Fruit fly (Drosophila melanogaster): ENCODE data around the gene BomT3.

Gene BomT3

DNA sequence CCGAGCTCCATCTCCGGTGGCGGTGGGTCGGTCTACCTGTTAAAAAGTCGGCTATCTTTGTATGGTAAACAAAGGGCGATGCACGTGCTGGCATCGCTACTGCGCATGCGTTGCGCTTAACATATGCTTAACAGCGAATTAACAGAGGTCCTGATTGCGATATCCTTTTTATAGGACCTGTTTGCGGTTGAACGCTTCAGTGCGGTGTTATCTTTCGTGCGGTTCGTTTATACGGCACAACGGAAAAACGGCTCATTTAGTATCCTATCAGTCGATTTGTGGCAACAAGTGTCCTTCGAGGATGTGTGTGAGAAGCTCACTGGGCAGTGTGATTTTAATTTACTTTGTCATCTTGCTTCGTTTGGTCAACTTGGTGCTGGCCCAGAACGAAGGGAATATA is 6.0 kb downstream of the BomT3 start, which contains the start of gene CG13408:
CG13408 (plus strand) TSS at position 222 of the 400 bp plus-strand sequence.
- no peak for TF ChIP-seq CG17801 (GFP tag; optimal IDR thresholded peaks at IDR 0.05; ENCODE audit: partially characterized antibody)

DNA sequence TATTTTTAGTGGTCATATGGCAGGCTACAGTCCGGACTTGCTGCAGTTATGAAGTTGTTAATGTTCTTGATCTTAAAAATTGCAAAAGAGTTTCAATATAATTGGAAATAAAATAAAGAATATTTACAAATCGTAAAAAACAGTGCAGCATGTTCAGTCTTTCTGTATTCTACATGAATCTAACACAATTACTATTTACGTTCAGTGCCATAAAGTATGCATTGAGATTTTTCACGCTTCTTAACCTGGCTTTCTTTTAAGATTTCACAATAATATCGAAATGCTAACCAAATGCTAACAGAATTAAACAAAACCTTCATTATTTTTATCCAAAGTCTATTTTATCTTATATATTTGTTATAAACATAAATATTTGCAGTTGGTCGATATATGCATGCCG is 13.6 kb downstream of the BomT3 start:
- TF ChIP-seq CG17801 (GFP tag; optimal IDR thresholded peaks at IDR 0.05; ENCODE audit: partially characterized antibody), result no peak

dm6 chr3R:22071628-22072027 is 14.6 kb downstream of the BomT3 start:
- TF ChIP-seq CG17801 (GFP tag; optimal IDR thresholded peaks at IDR 0.05; ENCODE audit: partially characterized antibody), result no peak

- no peak for TF ChIP-seq CG17801 (GFP tag; optimal IDR thresholded peaks at IDR 0.05; ENCODE audit: partially characterized antibody)
These were observed 19.0 kb downstream of the BomT3 start for dm6 chr3R:22067235-22067634.

DNA sequence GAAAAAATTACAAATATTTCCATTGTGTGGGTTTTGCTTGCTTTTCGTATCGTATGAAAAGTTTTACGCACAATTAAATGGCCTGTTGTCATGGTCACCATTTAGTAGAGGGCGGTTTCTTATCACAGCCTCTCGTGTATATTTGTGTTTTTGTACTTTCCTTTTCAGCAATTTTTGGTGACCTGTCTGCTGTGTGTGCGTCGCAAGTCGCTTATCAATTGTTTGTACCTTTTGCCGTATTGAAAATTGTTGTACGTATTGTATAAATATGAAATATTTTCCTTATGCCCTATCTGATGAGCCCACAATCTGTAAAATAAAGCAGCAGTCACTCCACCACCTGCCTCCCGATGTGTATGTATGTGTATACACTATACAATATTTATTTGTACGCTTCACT is 19.8 kb downstream of the BomT3 start:
- TF ChIP-seq CG17801 (GFP tag; optimal IDR thresholded peaks at IDR 0.05; ENCODE audit: partially characterized antibody), result no peak

DNA sequence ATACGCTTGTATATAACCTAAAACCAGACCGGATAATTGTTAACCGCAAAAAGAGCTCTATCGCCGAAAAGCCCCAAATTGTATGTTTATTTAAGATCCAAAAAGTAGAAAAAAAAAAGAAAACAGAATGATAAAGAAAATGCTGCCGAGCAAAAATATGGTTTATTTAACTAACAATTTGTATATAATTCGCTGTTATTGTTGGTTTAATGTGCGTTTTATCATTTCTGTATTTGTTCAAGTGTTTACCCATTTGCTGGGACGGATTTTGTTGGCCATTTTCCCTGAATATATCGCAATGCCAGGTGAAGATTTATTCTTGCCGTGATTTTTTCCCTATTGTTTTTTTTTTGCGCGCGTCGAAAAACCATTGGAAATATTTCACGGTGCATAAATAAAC is 29.1 kb downstream of the BomT3 start:
- no peak for TF ChIP-seq CG17801 (GFP tag; optimal IDR thresholded peaks at IDR 0.05; ENCODE audit: partially characterized antibody)

dm6 chr3R:22053740-22054139 is 32.5 kb downstream of the BomT3 start:
- TF ChIP-seq CG17801 (GFP tag; optimal IDR thresholded peaks at IDR 0.05; ENCODE audit: partially characterized antibody), result no peak

- TF ChIP-seq CG17801 (GFP tag; optimal IDR thresholded peaks at IDR 0.05; ENCODE audit: partially characterized antibody), result no peak
These were observed 33.0 kb downstream of the BomT3 start for dm6 chr3R:22053202-22053601.

DNA sequence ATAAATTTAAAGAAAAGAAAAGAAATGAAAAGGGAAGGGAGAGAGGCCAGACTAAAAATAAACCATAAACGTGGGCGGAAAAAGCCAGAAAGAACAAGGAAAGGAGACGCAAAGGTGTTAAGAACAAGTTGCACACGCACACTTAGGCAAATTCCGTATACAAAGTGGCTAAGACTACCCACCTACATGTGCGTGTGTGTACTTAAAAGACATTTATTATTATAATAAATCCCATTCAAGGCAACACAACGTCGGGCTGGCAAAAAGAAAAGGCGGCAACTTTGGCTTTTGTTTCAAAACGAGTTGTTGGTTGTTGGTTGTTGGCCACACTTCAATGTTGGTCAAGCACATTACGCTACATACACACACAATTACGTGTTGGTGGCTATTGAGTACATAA is 34.0 kb downstream of the BomT3 start:
- TF ChIP-seq CG17801 (GFP tag; optimal IDR thresholded peaks at IDR 0.05; ENCODE audit: partially characterized antibody), result no peak

DNA sequence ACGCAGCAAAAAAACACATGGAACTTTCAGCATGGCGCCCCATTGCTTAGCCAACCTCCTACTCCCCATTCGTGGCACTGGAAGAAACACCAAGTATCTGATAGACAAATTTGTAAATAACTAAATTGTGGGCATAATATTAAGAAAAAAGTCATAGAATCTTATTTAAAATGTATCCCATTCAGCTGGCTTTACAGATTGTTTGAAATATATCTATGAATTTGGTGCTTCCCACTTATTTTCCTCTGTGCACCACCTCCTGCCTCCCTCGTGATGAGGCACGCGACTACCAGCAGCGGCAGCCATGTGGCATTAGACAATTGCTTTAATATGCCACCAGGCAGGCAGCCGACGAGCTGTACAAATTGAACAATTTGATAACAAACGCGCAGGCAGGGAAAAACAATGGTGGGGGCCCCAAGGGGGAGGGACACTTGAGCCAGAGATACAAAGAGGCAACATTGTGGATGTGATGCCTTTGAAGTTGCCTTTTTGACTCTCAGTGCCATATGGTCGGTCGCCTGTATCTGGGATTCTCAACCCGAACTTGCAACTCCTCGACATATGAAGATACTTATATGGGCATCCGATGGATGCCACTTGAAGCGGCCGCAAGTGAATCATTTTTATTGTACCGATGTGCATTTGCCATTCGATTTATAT is 36.9 kb downstream of the BomT3 start:
- TF ChIP-seq CG17801 (GFP tag; optimal IDR thresholded peaks at IDR 0.05; ENCODE audit: partially characterized antibody), result no peak

DNA sequence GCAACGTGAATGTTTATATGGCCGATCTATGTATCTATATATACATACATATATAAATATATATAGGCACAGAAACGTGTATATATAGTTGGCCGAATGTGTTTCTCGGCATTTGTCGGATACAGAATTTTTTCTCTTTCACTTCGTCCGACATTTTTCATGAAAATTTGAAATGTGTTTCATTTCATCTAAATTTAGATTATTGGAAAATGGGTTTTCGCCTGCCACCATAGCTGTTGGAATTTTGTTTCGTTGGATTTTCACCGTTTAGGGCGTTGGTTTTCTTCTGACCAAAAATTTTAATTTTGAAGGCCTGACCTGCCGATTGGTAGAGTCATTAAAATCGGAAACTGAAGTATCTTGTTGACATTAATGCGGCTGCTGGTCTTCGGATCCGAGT is 38.8 kb downstream of the BomT3 start:
- TF ChIP-seq CG17801 (GFP tag; optimal IDR thresholded peaks at IDR 0.05; ENCODE audit: partially characterized antibody), result no peak

dm6 chr3R:22046723-22047122 is 39.5 kb downstream of the BomT3 start:
- no peak for TF ChIP-seq CG17801 (GFP tag; optimal IDR thresholded peaks at IDR 0.05; ENCODE audit: partially characterized antibody)

DNA sequence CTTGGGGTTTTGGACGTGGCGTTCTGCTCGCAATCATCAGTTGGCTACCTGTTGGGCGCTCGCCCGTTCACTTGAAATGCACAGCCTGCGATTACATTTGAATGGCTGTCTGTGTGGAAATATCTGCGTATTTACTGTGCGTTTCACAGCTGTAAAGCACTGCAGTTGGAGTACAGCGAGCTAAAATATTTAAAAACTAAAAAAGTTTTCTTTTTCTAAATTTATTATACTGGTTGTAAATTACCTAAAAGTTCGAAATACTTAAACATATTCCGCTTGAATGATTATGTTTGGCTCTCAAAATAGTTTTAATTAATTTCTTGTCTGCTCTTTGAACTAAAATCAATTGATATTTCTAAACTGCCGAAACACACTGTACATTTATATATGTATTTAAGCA is 40.0 kb downstream of the BomT3 start:
- TF ChIP-seq CG17801 (GFP tag; optimal IDR thresholded peaks at IDR 0.05; ENCODE audit: partially characterized antibody), result no peak

dm6 chr3R:22044443-22044970 is 41.7 kb downstream of the BomT3 start:
- TF ChIP-seq CG17801 (GFP tag; optimal IDR thresholded peaks at IDR 0.05; ENCODE audit: partially characterized antibody), result no peak

DNA sequence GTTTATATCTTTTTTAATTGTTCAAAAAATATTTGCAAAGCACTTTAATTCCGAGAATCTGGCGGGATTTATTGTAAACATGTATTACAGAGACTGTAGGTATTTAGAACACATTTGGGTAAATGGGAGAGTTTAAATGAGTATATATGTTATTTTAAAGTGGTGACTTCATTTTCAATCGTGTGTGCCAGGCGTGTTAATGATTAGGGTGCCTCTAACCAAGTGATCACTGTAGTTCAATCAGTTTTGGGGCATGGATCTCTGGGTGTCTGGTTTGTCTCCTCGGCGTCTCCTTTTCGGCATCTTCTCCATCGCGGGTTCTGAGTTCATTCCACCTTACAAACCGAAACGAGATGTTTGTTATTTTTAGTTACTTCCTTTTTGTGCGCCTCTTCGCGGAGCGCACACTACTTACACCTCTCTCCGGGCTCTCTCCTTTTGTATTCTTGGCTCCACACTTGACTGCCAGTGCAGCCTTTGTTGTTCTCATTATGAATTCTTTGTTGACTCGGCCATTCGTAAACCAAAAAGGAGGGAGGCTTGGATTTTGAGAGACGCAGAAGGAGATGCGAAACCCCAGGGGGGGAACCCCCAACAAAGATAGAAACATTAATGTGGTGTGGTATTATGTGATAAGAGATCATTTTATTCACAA is 42.3 kb downstream of the BomT3 start:
- TF ChIP-seq CG17801 (GFP tag; optimal IDR thresholded peaks at IDR 0.05; ENCODE audit: partially characterized antibody), result no peak

DNA sequence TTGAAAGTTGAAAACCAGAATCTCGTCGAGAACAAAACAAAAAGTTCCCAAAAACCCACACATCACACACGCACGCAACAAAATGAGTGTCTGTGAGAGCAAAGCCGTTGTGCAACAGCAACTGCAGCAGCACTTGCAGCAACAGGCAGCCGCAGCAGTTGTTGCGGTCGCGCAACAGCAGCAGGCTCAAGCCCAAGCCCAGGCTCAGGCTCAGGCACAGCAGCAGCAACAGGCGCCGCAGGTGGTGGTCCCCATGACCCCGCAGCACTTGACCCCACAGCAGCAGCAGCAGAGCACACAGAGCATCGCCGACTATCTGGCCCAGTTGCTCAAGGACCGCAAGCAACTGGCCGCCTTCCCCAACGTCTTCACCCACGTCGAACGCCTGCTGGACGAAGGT is 43.2 kb downstream of the BomT3 start:
- TF ChIP-seq CG17801 (GFP tag; optimal IDR thresholded peaks at IDR 0.05; ENCODE audit: partially characterized antibody), result no peak
